Worm (Caenorhabditis elegans): ENCODE results near the gene ccm-2.
A peak's percentile ranks its signal among the peaks of the same experiment; 100 is the strongest.

The ccm-2 gene

ce11 chrIV:1857866-1858271, 23.4 kb downstream of the ccm-2 start:
- peak; percentile 70 for TF ChIP-seq nhr-77 (tag; optimal IDR thresholded peaks at IDR 0.05)
- no peak for TF ChIP-seq sptf-1 (tag; optimal IDR thresholded peaks at IDR 0.05)
- peak; percentile 62 to 77 for TF ChIP-seq lsy-2 (tag; optimal IDR thresholded peaks at IDR 0.05)
- no peak for TF ChIP-seq ztf-11 (tag; optimal IDR thresholded peaks at IDR 0.05)
- no peak for TF ChIP-seq nhr-84 (tag; optimal IDR thresholded peaks at IDR 0.05)
- peak; percentile 64 for TF ChIP-seq fkh-10 (GFP tag; optimal IDR thresholded peaks at IDR 0.05)
- no peak for TF ChIP-seq efl-3 (GFP tag; optimal IDR thresholded peaks at IDR 0.05)
- TF ChIP-seq mep-1 (tag; optimal IDR thresholded peaks at IDR 0.05), result peak; percentile 67
- peak; percentile 22 for TF ChIP-seq isw-1 (GFP tag; IDR thresholded peaks at IDR 0.05)
- peak; percentile 39 to 73 for TF ChIP-seq lin-35 (GFP tag; optimal IDR thresholded peaks at IDR 0.05)
- peak; percentile 3 for TF ChIP-seq ceh-8 (GFP tag; optimal IDR thresholded peaks at IDR 0.05)
- TF ChIP-seq dsc-1 (tag; optimal IDR thresholded peaks at IDR 0.05), result no peak
- TF ChIP-seq pqm-1 (tag; optimal IDR thresholded peaks at IDR 0.05), result no peak
- no peak for TF ChIP-seq C04F5.9 (tag; optimal IDR thresholded peaks at IDR 0.05)
- no peak for TF ChIP-seq alr-1 (tag; optimal IDR thresholded peaks at IDR 0.05; ENCODE audit: borderline replicate concordance)
- peak; percentile 69 for TF ChIP-seq unc-86 (tag; optimal IDR thresholded peaks at IDR 0.05)
- no peak for TF ChIP-seq nhr-12 (tag; optimal IDR thresholded peaks at IDR 0.05)
- no peak for TF ChIP-seq Y116A8C.19 (tag; optimal IDR thresholded peaks at IDR 0.05; ENCODE audit: borderline replicate concordance)
- TF ChIP-seq ztf-4 (tag; optimal IDR thresholded peaks at IDR 0.05), result peak; percentile 39
- TF ChIP-seq nhr-85 (tag), result peak; percentile 91
- TF ChIP-seq hlh-4 (tag; optimal IDR thresholded peaks at IDR 0.05), result no peak
- no peak for TF ChIP-seq nhr-76 (tag; optimal IDR thresholded peaks at IDR 0.05)
- no peak for TF ChIP-seq egl-27 (tag; optimal IDR thresholded peaks at IDR 0.05)
- TF ChIP-seq snu-23 (GFP tag; optimal IDR thresholded peaks at IDR 0.05), result peak; percentile 72
- peak; percentile 80 for TF ChIP-seq blmp-1 (tag; optimal IDR thresholded peaks at IDR 0.05)
- TF ChIP-seq nhr-11 (tag; optimal IDR thresholded peaks at IDR 0.05), result no peak
- peak; percentile 35 for TF ChIP-seq jun-1 (tag; optimal IDR thresholded peaks at IDR 0.05)
- TF ChIP-seq xbp-1 (tag; optimal IDR thresholded peaks at IDR 0.05), result peak; percentile 47
- TF ChIP-seq nhr-90 (tag; optimal IDR thresholded peaks at IDR 0.05; ENCODE audit: poor library complexity), result peak; percentile 73
- no peak for TF ChIP-seq mef-2 (tag; optimal IDR thresholded peaks at IDR 0.05)
- peak; percentile 57 to 61 for TF ChIP-seq efl-1 (optimal IDR thresholded peaks at IDR 0.05)
- peak; percentile 27 to 96 for TF ChIP-seq efl-1 (GFP tag; optimal IDR thresholded peaks at IDR 0.05 in 1 of 2)
- TF ChIP-seq lin-15B (tag; optimal IDR thresholded peaks at IDR 0.05), result no peak
- no peak for TF ChIP-seq lir-3 (tag; optimal IDR thresholded peaks at IDR 0.05; ENCODE audit: poor library complexity)
- peak in 1 of 3 experiments; percentile 67 for TF ChIP-seq ceh-82 (tag; optimal IDR thresholded peaks at IDR 0.05)
- no peak for TF ChIP-seq tlp-1 (tag; optimal IDR thresholded peaks at IDR 0.05)
- no peak for TF ChIP-seq hpl-2 (GFP tag; optimal IDR thresholded peaks at IDR 0.05)
- no peak for TF ChIP-seq ama-1 (optimal IDR thresholded peaks at IDR 0.05)
- peak; percentile 92 for TF ChIP-seq nhr-71 (tag; optimal IDR thresholded peaks at IDR 0.05)
- TF ChIP-seq rnt-1 (tag; optimal IDR thresholded peaks at IDR 0.05), result peak; percentile 80
- TF ChIP-seq fkh-4 (tag; optimal IDR thresholded peaks at IDR 0.05; ENCODE audit: borderline replicate concordance), result no peak
- no peak for TF ChIP-seq ets-5 (GFP tag; IDR thresholded peaks at IDR 0.05)
- TF ChIP-seq lin-39 (tag; optimal IDR thresholded peaks at IDR 0.05), result peak; percentile 28
- TF ChIP-seq irx-1 (tag; optimal IDR thresholded peaks at IDR 0.05), result no peak
- no peak for TF ChIP-seq mab-9 (GFP tag; IDR thresholded peaks at IDR 0.05)
- peak; percentile 42 for TF ChIP-seq C16A3.4 (tag; optimal IDR thresholded peaks at IDR 0.05)
- no peak for TF ChIP-seq aha-1 (tag; optimal IDR thresholded peaks at IDR 0.05)
- no peak for TF ChIP-seq nhr-28 (tag; optimal IDR thresholded peaks at IDR 0.05)
- 0 out of 2 replicates have a peak, but pooled peaks have one; percentile 7 for TF ChIP-seq ceh-88 (GFP tag; IDR thresholded peaks at IDR 0.05)
- peak; percentile 10 for TF ChIP-seq C34B4.2 (tag; optimal IDR thresholded peaks at IDR 0.05)
- no peak for TF ChIP-seq unc-62 (GFP tag; optimal IDR thresholded peaks at IDR 0.05)
- TF ChIP-seq fkh-8 (tag; optimal IDR thresholded peaks at IDR 0.05), result no peak
- TF ChIP-seq unc-98 (GFP tag; IDR thresholded peaks at IDR 0.05), result no peak
- peak; percentile 68 for TF ChIP-seq elt-2 (tag; optimal IDR thresholded peaks at IDR 0.05)
- peak; percentile 68 for TF ChIP-seq swsn-7 (tag; optimal IDR thresholded peaks at IDR 0.05)

Data from whole organism, L1 larva.